Worm (Caenorhabditis elegans) whole organism, mixed stage, embryonic: ENCODE results near the gene F42A10.7.
A peak's percentile ranks its signal among the peaks of the same experiment; 100 is the strongest.

Experiments used
- M03D4.4 ChIP-seq: sonication (generic microtip); optimal IDR thresholded peaks from 2 replicates; lab custom pipeline; 2017; ENCODE audit warnings: mild to moderate bottlenecking, missing genetic modification characterization, missing compliant biosample characterization
- bed-3 ChIP-seq: fragments of 200-800 bp; sonication (Bioruptor generic); optimal IDR thresholded peaks from 3 replicates; lab custom pipeline; 2018; ENCODE audit warnings: mild to moderate bottlenecking, missing genetic modification characterization, moderate library complexity, missing compliant biosample characterization
- ceh-39 ChIP-seq: fragments of 150-350 bp; optimal IDR thresholded peaks from 2 replicates; lab custom pipeline; 2014; ENCODE audit warnings: missing biosample characterization, missing genetic modification characterization
- ceh-43 ChIP-seq: fragments of 200-800 bp; sonication (Bioruptor generic); optimal IDR thresholded peaks from 2 replicates; lab custom pipeline; 2018; ENCODE audit warnings: mild to moderate bottlenecking, missing genetic modification characterization, moderate library complexity, missing compliant biosample characterization
- ceh-83 ChIP-seq: fragments of 200-800 bp; sonication (Bioruptor generic); optimal IDR thresholded peaks from 2 replicates; lab custom pipeline; 2018; ENCODE audit warnings: mild to moderate bottlenecking, missing genetic modification characterization, missing compliant biosample characterization
- ces-1 ChIP-seq: fragments of 150-350 bp; optimal IDR thresholded peaks from 2 replicates; lab custom pipeline; 2014; ENCODE audit warnings: missing biosample characterization, missing genetic modification reagents, missing genetic modification characterization
- cnd-1 ChIP-seq: fragments of 200-800 bp; sonication (Bioruptor generic); optimal IDR thresholded peaks from 2 replicates; lab custom pipeline; 2018; ENCODE audit warnings: mild to moderate bottlenecking, missing genetic modification characterization, missing compliant biosample characterization
- drap-1 ChIP-seq: fragments of 200-800 bp; sonication (Bioruptor generic); optimal IDR thresholded peaks from 3 replicates; lab custom pipeline; 2018; ENCODE audit warnings: mild to moderate bottlenecking, missing genetic modification characterization, missing compliant biosample characterization
- elt-1 ChIP-seq: sonication (generic microtip); optimal IDR thresholded peaks from 2 replicates; lab custom pipeline; 2017; ENCODE audit warnings: missing genetic modification characterization, mild to moderate bottlenecking, missing compliant biosample characterization, antibody characterized with exemption, moderate library complexity, borderline replicate concordance; ENCODE audit not compliant: insufficient read depth
- elt-3 ChIP-seq: fragments of 150-350 bp; optimal IDR thresholded peaks from 2 replicates; lab custom pipeline; 2014; ENCODE audit warnings: missing biosample characterization, missing genetic modification characterization
- flh-1 ChIP-seq: fragments of 200-800 bp; sonication (Bioruptor generic); optimal IDR thresholded peaks from 2 replicates; lab custom pipeline; 2018; ENCODE audit warnings: mild to moderate bottlenecking, missing genetic modification characterization, moderate library complexity, missing compliant biosample characterization
- ham-2 ChIP-seq: fragments of 200-800 bp; sonication (Bioruptor generic); optimal IDR thresholded peaks from 2 replicates; lab custom pipeline; 2018; ENCODE audit warnings: mild to moderate bottlenecking, missing genetic modification characterization, missing compliant biosample characterization
- hlh-1 ChIP-seq: fragments of 150-350 bp; optimal IDR thresholded peaks from 2 replicates; lab custom pipeline; 2014; ENCODE audit warnings: missing biosample characterization, missing genetic modification reagents, missing genetic modification characterization
- lin-13 ChIP-seq: fragments of 150-350 bp; optimal IDR thresholded peaks from 2 replicates; lab custom pipeline; 2014; ENCODE audit warnings: missing biosample characterization, missing genetic modification characterization
- lin-32 ChIP-seq: fragments of 200-800 bp; sonication (Bioruptor generic); optimal IDR thresholded peaks from 2 replicates; lab custom pipeline; 2018; ENCODE audit warnings: mild to moderate bottlenecking, missing genetic modification characterization, missing compliant biosample characterization
- lsy-2 ChIP-seq: fragments of 150-350 bp; optimal IDR thresholded peaks from 2 replicates; lab custom pipeline; 2014; ENCODE audit warnings: missing biosample characterization, missing genetic modification characterization
- mab-5 ChIP-seq: fragments of 150-350 bp; optimal IDR thresholded peaks from 2 replicates; lab custom pipeline; 2014; ENCODE audit warnings: missing biosample characterization, missing genetic modification characterization
- mep-1 ChIP-seq: fragments of 150-350 bp; optimal IDR thresholded peaks from 2 replicates; lab custom pipeline; 2017; ENCODE audit warnings: missing biosample characterization, missing genetic modification reagents, missing genetic modification characterization, inconsistent platforms
- mls-2 ChIP-seq: sonication (generic microtip); optimal IDR thresholded peaks from 2 replicates; lab custom pipeline; 2016; ENCODE audit warnings: mild to moderate bottlenecking, missing genetic modification characterization, moderate library complexity, missing compliant biosample characterization
- nhr-12 ChIP-seq: fragments of 150-350 bp; optimal IDR thresholded peaks from 2 replicates; lab custom pipeline; 2014; ENCODE audit warnings: missing biosample characterization, missing genetic modification characterization
- nhr-2 ChIP-seq: fragments of 150-350 bp; optimal IDR thresholded peaks from 2 replicates; lab custom pipeline; 2014; ENCODE audit warnings: missing biosample characterization, missing genetic modification characterization
- nhr-237 ChIP-seq: fragments of 150-350 bp; optimal IDR thresholded peaks from 2 replicates; lab custom pipeline; 2014; ENCODE audit warnings: missing biosample characterization, missing genetic modification characterization
- nhr-28 ChIP-seq: fragments of 150-350 bp; optimal IDR thresholded peaks from 2 replicates; lab custom pipeline; 2014; ENCODE audit warnings: missing biosample characterization, missing genetic modification characterization
- nhr-76 ChIP-seq: sonication (generic microtip); optimal IDR thresholded peaks from 2 replicates; lab custom pipeline; 2017; ENCODE audit warnings: missing biosample characterization, missing genetic modification characterization
- pha-4 ChIP-seq: fragments of 150-350 bp; optimal IDR thresholded peaks from 2 replicates; lab custom pipeline; 2018; ENCODE audit warnings: missing biosample characterization, missing genetic modification reagents, missing genetic modification characterization
- sem-2 ChIP-seq: fragments of 200-800 bp; sonication (Bioruptor generic); optimal IDR thresholded peaks from 2 replicates; lab custom pipeline; 2018; ENCODE audit warnings: mild to moderate bottlenecking, missing genetic modification characterization, missing compliant biosample characterization
- snpc-4 ChIP-seq: fragments of 150-350 bp; optimal IDR thresholded peaks from 2 replicates; lab custom pipeline; 2014; ENCODE audit warnings: missing biosample characterization, missing genetic modification characterization
- sptf-1 ChIP-seq: sonication (generic microtip); optimal IDR thresholded peaks from 2 replicates; lab custom pipeline; 2017; ENCODE audit warnings: mild to moderate bottlenecking, missing genetic modification characterization, moderate library complexity, missing compliant biosample characterization
- tbx-8 ChIP-seq: fragments of 200-800 bp; sonication (Bioruptor generic); optimal IDR thresholded peaks from 2 replicates; lab custom pipeline; 2018; ENCODE audit warnings: mild to moderate bottlenecking, missing genetic modification characterization, moderate library complexity, missing compliant biosample characterization
- unc-120 ChIP-seq: sonication (generic microtip); optimal IDR thresholded peaks from 2 replicates; lab custom pipeline; 2017; ENCODE audit warnings: missing genetic modification characterization, missing compliant biosample characterization; ENCODE audit not compliant: poor library complexity, severe bottlenecking
- unc-39 ChIP-seq: fragments of 150-350 bp; optimal IDR thresholded peaks from 2 replicates; lab custom pipeline; 2014; ENCODE audit warnings: missing biosample characterization, missing genetic modification characterization
- unc-62 ChIP-seq: fragments of 150-350 bp; optimal IDR thresholded peaks from 2 replicates; lab custom pipeline; 2014; ENCODE audit warnings: missing biosample characterization, missing genetic modification reagents, missing genetic modification characterization
- zip-8 ChIP-seq: fragments of 150-350 bp; optimal IDR thresholded peaks from 2 replicates; lab custom pipeline; 2014; ENCODE audit warnings: missing biosample characterization, missing genetic modification characterization
- ztf-11 ChIP-seq: fragments of 150-350 bp; optimal IDR thresholded peaks from 2 replicates; lab custom pipeline; 2014; ENCODE audit warnings: missing biosample characterization, missing genetic modification characterization

Gene F42A10.7

DNA sequence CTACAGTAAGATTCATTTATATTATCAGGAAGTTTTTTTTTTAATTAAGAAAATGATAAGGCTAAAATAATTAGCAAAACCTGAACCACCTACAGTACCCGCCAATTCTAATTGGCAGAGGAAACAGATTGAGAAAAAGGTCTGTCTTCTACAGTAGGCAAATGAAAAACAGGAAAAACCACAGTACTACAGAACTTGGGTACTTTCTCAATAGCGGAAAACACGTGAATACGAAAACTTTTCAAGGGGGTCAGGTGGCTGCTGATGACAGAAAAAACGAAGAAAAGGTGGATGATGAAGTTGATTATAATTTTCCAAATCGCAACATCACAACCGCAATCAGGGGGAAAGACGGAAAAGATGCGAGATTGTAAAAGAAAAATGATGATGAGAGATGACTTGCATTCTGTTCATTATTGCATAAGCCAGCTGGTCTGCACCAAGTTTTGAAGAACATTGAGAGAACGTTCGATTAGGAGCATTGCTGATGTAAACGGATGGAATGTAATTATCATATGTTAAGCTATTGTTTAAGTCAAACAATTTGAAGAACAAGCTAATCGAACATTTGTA is 34.0 kb downstream of the F42A10.7 start:
- TF ChIP-seq unc-120 (no peak), nhr-28 (no peak)
- TF ChIP-seq, all 35 proteins: peak for 0

DNA sequence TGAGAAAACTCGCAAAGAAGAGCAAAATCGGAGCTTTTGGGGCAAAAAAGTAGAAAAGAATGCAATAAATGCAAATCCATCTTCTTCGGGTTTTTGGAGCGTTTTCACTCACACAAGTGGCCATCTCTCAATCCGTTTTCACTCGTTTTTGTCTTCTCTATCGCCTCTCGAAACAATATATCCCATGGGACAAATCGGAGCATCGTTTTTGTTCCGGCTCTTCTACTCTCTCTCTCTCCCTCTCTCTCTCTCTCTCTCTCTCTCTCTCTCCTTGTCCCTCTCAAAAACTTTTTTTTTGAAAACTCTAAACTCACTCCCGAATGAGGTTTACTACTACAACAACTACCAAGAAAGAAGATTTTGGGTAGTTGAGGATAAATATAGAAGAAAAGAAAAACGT is 37.0 kb downstream of the F42A10.7 start:
- TF ChIP-seq lin-32 (no peak), nhr-2 (tag; lab: Kevin White, UChicago) (no peak), nhr-12 (tag; lab: Kevin White, UChicago) (no peak), M03D4.4 (tag; lab: Kevin White, UChicago) (no peak), zip-8 (tag; lab: Kevin White, UChicago) (no peak), sptf-1 (tag; lab: Kevin White, UChicago) (no peak), ztf-11 (tag; lab: Kevin White, UChicago) (no peak), tbx-8 (GFP tag; lab: Kevin White, UChicago) (no peak), nhr-28 (no peak), ceh-43 (GFP tag; lab: Kevin White, UChicago) (no peak), elt-1 (tag; lab: Kevin White, UChicago) (no peak), hlh-1 (tag; lab: Kevin White, UChicago) (no peak), drap-1 (no peak), ham-2 (GFP tag; lab: Kevin White, UChicago) (no peak)

DNA sequence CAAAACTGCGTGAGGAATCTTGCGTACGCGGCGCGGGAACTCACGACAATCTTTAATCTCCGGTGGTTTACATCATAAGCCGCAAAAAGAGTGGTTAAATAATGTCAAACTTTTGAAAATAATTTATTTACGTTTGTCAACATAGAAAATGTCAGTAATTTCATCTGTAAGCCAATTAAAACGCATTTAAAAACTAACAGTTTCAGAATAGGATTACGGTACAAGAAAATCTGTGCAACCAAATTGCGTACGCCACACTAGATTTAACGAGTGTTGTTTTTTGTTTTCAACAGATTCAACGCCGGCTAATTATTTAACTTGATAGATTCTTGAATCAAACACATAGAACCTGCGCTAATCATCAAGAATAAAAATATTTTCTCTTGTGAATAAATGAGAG is 37.7 kb downstream of the F42A10.7 start:
- no peak for TF ChIP-seq bed-3

DNA sequence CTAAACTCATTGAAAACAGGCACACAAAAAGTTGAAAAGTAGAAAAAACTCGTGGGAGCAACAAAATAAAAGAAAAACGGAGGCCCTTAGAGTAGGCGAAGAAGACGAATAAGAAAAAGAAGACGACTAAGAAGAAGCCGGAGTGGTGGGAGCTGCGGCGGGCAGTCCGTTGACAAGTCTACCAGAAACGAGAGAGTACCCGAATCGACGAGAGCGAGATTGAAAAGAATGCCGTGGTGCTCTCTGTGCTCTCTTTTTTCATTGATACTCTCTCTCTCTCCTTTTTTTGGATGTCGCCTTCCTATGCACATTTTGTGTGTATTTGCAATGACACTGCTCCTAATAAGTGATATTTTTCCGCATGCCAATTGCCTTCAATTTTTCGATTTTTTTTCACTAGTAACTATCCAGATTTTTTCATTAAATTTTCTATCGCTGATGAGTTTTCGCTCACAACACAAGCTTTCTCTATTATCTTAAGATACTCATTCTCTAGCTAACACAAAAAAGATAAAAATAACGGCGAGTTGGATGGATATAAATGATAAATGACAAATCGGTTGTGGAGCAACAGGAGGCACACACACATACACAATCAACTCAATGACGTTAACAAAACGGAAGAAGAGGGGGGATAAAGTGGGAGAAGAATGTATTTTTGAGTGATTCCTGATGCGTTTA is 38.4 kb downstream of the F42A10.7 start:
- TF ChIP-seq unc-120 = peak; percentile 12
- no peak for TF ChIP-seq snpc-4 (tag; lab: Kevin White, UChicago)
- no peak for TF ChIP-seq pha-4 (tag; lab: Kevin White, UChicago)
- TF ChIP-seq ceh-43 (GFP tag; lab: Kevin White, UChicago) = no peak
- TF ChIP-seq drap-1 = no peak
- peak; percentile 30 for TF ChIP-seq ces-1 (GFP tag; lab: Kevin White, UChicago)

DNA sequence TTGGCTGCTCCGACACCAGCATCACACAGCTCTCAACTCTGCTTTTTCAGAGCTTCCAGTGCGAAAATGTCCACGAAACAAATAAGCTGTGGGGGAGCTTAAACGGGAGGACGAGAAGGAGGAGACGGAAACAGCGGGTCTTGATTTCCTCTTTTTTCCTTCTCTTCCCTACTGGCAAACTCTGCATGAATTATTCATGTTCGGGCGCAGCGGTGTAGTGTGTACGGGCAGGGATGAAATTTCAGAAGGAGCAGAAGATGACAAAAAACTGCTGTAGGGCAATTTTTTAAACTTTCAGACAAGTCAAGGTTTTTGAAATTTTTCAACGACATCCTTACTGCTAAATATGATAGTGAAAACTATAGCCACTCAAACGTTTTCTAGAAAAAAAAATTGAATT is 39.2 kb downstream of the F42A10.7 start:
- TF ChIP-seq zip-8 (tag; lab: Kevin White, UChicago) = no peak
- no peak for TF ChIP-seq ceh-39 (tag; lab: Kevin White, UChicago)
- no peak for TF ChIP-seq unc-39 (tag; lab: Kevin White, UChicago)
- TF ChIP-seq pha-4 (tag; lab: Kevin White, UChicago) = no peak
- no peak for TF ChIP-seq drap-1
- no peak for TF ChIP-seq lsy-2 (tag; lab: Kevin White, UChicago)
- TF ChIP-seq lin-13 (tag; lab: Kevin White, UChicago) = no peak
- no peak for TF ChIP-seq sptf-1 (tag; lab: Kevin White, UChicago)
- no peak for TF ChIP-seq ceh-43 (GFP tag; lab: Kevin White, UChicago)
- TF ChIP-seq ham-2 (GFP tag; lab: Kevin White, UChicago) = no peak
- TF ChIP-seq mep-1 (tag; lab: Kevin White, UChicago) = no peak
- TF ChIP-seq unc-120 = no peak
- no peak for TF ChIP-seq unc-62 (GFP tag; lab: Kevin White, UChicago)
- TF ChIP-seq ztf-11 (tag; lab: Kevin White, UChicago) = no peak
- no peak for TF ChIP-seq nhr-237
- no peak for TF ChIP-seq ces-1 (GFP tag; lab: Kevin White, UChicago)
- no peak for TF ChIP-seq flh-1 (GFP tag; lab: Kevin White, UChicago)
- TF ChIP-seq, all 35 proteins: peak for 0

DNA sequence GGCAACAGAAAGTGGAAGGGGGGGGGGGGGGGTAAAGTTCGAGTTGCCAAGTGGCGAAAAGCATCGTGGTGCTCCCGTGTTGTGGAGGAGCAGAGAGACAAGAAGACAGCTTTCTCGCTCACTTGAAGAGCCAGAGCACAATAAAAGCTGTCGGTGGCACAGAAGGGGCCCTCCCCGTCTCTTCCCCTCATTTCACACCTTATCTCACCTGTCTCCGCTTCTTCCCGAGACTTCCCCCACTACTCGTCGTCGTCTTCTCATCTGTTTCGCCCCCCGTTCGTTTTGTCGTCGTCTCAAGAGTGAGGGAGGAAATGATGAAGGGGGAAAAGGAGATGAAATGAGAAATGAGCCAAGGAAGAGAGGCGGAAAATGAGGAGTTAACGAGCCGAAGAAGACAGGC is 40.0 kb downstream of the F42A10.7 start:
- no peak for TF ChIP-seq elt-3 (tag; lab: Kevin White, UChicago)
- no peak for TF ChIP-seq lin-32
- TF ChIP-seq nhr-76 = no peak
- TF ChIP-seq nhr-2 (tag; lab: Kevin White, UChicago) = no peak
- peak; percentile 72 for TF ChIP-seq hlh-1 (tag; lab: Kevin White, UChicago)
- TF ChIP-seq lin-13 (tag; lab: Kevin White, UChicago) = no peak
- TF ChIP-seq nhr-237 = no peak
- no peak for TF ChIP-seq mab-5 (tag; lab: Kevin White, UChicago)
- TF ChIP-seq ztf-11 (tag; lab: Kevin White, UChicago) = no peak
- no peak for TF ChIP-seq ceh-83 (GFP tag; lab: Kevin White, UChicago)
- TF ChIP-seq unc-62 (GFP tag; lab: Kevin White, UChicago) = peak; percentile 86
- TF ChIP-seq cnd-1 = peak; percentile 15
- TF ChIP-seq elt-1 (tag; lab: Kevin White, UChicago) = no peak
- TF ChIP-seq snpc-4 (tag; lab: Kevin White, UChicago) = no peak
- TF ChIP-seq ces-1 (GFP tag; lab: Kevin White, UChicago) = peak; percentile 21
- no peak for TF ChIP-seq tbx-8 (GFP tag; lab: Kevin White, UChicago)
- TF ChIP-seq nhr-28 = no peak
- TF ChIP-seq ceh-43 (GFP tag; lab: Kevin White, UChicago) = no peak
- TF ChIP-seq bed-3 = no peak
- no peak for TF ChIP-seq mep-1 (tag; lab: Kevin White, UChicago)
- TF ChIP-seq flh-1 (GFP tag; lab: Kevin White, UChicago) = no peak
- TF ChIP-seq sem-2 = no peak
- TF ChIP-seq unc-120 = peak; percentile 91
- peak; percentile 2 for TF ChIP-seq sptf-1 (tag; lab: Kevin White, UChicago)
- no peak for TF ChIP-seq ham-2 (GFP tag; lab: Kevin White, UChicago)
- TF ChIP-seq mls-2 = peak; percentile 4
- no peak for TF ChIP-seq nhr-12 (tag; lab: Kevin White, UChicago)
- TF ChIP-seq zip-8 (tag; lab: Kevin White, UChicago) = no peak
- TF ChIP-seq lsy-2 (tag; lab: Kevin White, UChicago) = no peak
- TF ChIP-seq pha-4 (tag; lab: Kevin White, UChicago) = no peak
